Worm (Caenorhabditis elegans): Measurements from ENCODE around the gene srj-57.
A peak's percentile ranks its signal among the peaks of the same experiment; 100 is the strongest.

srj-57 gene

DNA sequence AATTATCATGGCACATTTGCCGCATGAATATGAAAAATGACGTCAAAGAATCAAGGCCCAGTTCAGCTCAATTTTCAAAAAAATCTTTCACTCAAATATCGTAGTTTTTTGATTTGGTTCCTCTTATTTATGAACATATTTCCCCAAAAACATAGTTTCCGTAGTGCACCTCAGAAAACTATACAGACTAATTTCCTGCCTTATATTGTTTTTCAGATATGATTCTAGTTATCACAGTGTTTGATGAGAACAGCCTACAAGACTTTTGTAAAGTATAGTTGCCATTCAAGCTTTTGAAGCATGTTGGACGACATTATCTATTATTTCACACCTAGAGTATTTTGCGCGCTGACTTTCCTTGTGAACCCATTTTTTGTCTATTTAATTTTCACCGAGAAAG is 22.7 kb downstream of the srj-57 start, which contains the start of gene srj-50:
TSS of gene srj-50 (plus strand) at position 301 of the 400 bp plus-strand sequence.
- TF ChIP-seq fkh-10 (GFP tag; optimal IDR thresholded peaks at IDR 0.05), result no peak
- no peak for TF ChIP-seq lin-38 (GFP tag; IDR thresholded peaks at IDR 0.05)
- TF ChIP-seq Y48G9A.11 (GFP tag; IDR thresholded peaks at IDR 0.05), result no peak
- no peak for TF ChIP-seq nhr-6 (tag; optimal IDR thresholded peaks at IDR 0.05)

DNA sequence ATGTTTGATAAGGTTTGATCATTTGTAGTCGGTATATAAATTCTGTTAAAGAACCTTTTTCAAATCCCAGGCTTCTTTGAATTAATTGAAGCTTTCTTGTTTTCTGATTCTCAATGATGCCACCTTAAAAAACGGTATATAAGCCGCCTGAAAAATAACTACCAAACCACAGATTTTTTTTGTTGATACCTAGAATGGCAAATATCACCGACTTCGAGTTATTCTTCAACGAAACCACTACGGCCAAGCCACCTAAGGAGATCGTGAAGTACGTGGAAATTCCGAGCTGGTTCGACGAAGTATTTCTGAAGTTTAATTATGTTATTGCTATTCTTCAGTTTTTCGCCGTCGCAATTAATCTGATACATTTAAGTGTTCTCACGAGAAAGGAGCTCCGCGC is 24.6 kb downstream of the srj-57 start, which contains the start of gene srw-2:
TSS of gene srw-2 (plus strand) at position 62 of the 400 bp plus-strand sequence.
- peak in 1 of 2 experiments; percentile 90 for TF ChIP-seq unc-62 (GFP tag; optimal IDR thresholded peaks at IDR 0.05 in 1 of 2)
- no peak for TF ChIP-seq unc-62 (tag; optimal IDR thresholded peaks at IDR 0.05)
- TF ChIP-seq ceh-28 (tag; optimal IDR thresholded peaks at IDR 0.05), result no peak

DNA sequence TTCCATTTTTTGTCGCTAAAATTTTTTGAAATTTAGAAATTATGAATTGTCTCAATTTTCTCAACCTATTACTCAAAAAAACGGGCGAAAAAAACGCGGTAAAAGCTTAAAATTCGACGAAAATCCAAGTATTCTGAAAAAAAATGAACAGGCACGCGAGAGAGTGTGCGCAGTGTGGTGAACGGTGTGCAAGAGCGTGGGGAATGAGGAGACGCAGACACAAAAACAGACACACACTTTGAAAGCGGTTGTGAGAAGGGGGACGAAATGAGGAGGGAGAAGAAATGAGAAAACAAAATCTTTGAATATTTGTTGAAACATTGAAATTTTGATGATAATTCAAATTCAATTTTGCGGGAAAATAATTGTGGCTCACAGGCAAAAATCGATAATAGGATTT is 28.6 kb downstream of the srj-57 start, which contains the start of gene T03D3.5:
TSS of gene T03D3.5 (minus strand) at position 21 of the 400 bp plus-strand sequence.
- TF ChIP-seq ceh-20 (GFP tag; IDR thresholded peaks at IDR 0.05), result no peak
- TF ChIP-seq duxl-1 (tag; optimal IDR thresholded peaks at IDR 0.05; ENCODE audit: poor library complexity), result peak; percentile 50

DNA sequence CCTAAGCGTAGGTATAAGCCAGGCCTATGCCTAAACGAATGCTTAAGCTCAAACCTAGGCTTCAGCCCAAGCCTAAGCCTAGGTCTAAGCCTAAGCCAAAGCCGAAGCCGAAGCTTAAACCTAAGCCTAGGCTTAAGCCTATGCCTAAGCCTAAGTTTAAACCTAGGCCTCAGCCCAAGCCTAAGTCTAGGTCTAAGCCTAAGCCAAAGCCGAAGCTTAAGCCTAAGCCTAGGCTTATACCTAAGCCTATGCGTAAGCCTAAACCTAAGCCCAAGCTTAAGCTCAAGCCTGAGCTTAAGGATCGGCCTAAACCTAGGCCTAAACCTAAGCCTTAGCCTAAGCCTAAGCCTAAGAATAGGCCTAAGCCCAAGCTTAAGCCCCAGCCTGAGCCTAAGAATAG is 29.4 kb downstream of the srj-57 start:
- TF ChIP-seq spr-3 (GFP tag; optimal IDR thresholded peaks at IDR 0.05), result no peak

DNA sequence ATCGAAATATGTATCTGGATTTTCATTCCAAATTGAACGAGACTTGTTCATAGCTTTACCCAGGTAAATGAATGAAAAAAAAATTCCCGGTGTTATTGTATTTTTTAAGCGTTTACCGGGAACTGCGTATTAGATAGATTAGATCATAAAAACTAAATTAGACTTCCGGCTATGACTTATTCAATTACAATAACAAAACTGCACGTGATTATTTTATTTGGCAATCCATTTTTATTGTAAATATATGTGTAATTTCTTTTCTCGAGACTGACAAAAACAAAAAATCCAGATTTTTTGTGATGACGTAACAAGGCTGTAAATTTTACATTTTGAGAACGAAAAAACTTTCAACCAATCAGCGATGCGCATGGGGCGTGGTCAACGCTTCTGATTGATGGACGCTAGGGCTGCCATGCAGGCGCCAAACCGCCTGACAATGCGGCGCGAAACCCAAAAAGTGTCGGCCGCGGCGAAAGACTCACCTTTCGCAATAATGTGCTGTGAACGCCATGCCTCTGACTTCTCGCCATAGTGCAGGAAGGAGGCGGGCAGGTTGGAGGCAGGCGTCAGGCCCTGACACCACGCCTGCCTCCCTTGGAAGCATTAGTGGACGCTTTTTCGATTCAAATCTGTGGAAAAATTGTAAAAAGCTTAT is 33.6 kb downstream of the srj-57 start, which contains the start of gene srh-36:
TSS of gene srh-36 (minus strand) at position 51 of the 655 bp plus-strand sequence.
- no peak for TF ChIP-seq ctbp-1 (GFP tag; IDR thresholded peaks at IDR 0.05)
- TF ChIP-seq nhr-102 (tag; optimal IDR thresholded peaks at IDR 0.05), result no peak
- TF ChIP-seq set-16 (GFP tag; IDR thresholded peaks at IDR 0.05), result peak; percentile 73
- TF ChIP-seq Y48G9A.11 (GFP tag; IDR thresholded peaks at IDR 0.05), result no peak
- peak; percentile 8 for TF ChIP-seq aha-1 (tag)
- no peak for TF ChIP-seq ceh-62 (tag; optimal IDR thresholded peaks at IDR 0.05)
- TF ChIP-seq snpc-1.2 (GFP tag; IDR thresholded peaks at IDR 0.05), result 0 out of 2 replicates have a peak, but pooled peaks have one; percentile 32
- 0 out of 2 replicates have a peak, but pooled peaks have one; percentile 35 for TF ChIP-seq F26F4.8 (GFP tag; conservative IDR thresholded peaks at IDR 0.05)

DNA sequence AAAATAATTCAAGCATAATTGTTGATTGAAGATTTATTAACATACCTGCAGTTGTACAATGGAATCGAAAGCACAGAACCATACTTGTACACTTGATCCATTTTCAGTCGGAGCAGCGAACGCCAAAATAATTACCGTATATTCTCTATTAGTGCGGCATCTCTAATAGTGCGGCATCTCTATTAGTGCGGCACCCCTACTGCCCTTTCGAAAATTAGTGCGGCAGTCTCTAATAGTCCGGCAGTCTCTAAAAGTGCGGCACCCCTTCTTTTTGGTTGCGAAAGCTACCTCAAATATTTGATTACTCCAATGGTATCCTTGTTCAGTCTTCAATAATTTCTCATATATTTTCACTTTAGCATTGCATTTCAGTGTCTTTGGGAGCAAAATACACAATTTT is 37.3 kb downstream of the srj-57 start, which contains the start of gene srt-34:
TSS of gene srt-34 (minus strand) at position 101 of the 400 bp plus-strand sequence.
- TF ChIP-seq ztf-7 (tag; optimal IDR thresholded peaks at IDR 0.05), result no peak
- TF ChIP-seq R02D3.7 (tag; optimal IDR thresholded peaks at IDR 0.05), result no peak
- TF ChIP-seq jun-1 (tag; optimal IDR thresholded peaks at IDR 0.05), result no peak
- TF ChIP-seq lin-29 (GFP tag; IDR thresholded peaks at IDR 0.05), result no peak
- TF ChIP-seq ctbp-1 (GFP tag; IDR thresholded peaks at IDR 0.05), result no peak
- TF ChIP-seq snpc-1.2 (GFP tag; IDR thresholded peaks at IDR 0.05), result no peak
- TF ChIP-seq T20F7.1 (GFP tag; optimal IDR thresholded peaks at IDR 0.05), result no peak
- no peak for TF ChIP-seq F37D6.2 (tag; optimal IDR thresholded peaks at IDR 0.05)
- TF ChIP-seq nhr-111 (GFP tag; optimal IDR thresholded peaks at IDR 0.05), result no peak
- no peak for TF ChIP-seq php-3 (GFP tag; IDR thresholded peaks at IDR 0.05)
- no peak for TF ChIP-seq nhr-41 (GFP tag; IDR thresholded peaks at IDR 0.05)
- no peak for TF ChIP-seq nhr-237 (tag; optimal IDR thresholded peaks at IDR 0.05)
- TF ChIP-seq zfp-3 (GFP tag; conservative IDR thresholded peaks at IDR 0.05), result no peak
- TF ChIP-seq F49E8.2 (tag; optimal IDR thresholded peaks at IDR 0.05; ENCODE audit: borderline replicate concordance), result no peak
- no peak for TF ChIP-seq Y48G9A.11 (GFP tag; IDR thresholded peaks at IDR 0.05)
- TF ChIP-seq ZK546.5 (tag; optimal IDR thresholded peaks at IDR 0.05), result no peak
- TF ChIP-seq F10B5.3 (tag; optimal IDR thresholded peaks at IDR 0.05), result no peak
- TF ChIP-seq saeg-2 (GFP tag; IDR thresholded peaks at IDR 0.05), result no peak

Measured in whole organism, L4 larva.